Fruit fly (Drosophila melanogaster) S2 (cell line): Measurements from ENCODE around the gene CtIP.

ENCODE experiments used
- CG8478 ChIP-seq: fragments of >200 bp; optimal IDR thresholded peaks from 2 replicates; lab custom pipeline; 2018
- CTCF ChIP-seq, 2 experiments: fragments of >200 bp; optimal IDR thresholded peaks; 2 replicates each; lab custom pipeline; 2018

- no peak for TF ChIP-seq CG8478 (lab: Kevin White, UChicago)
- no peak for TF ChIP-seq CTCF (optimal IDR thresholded peaks at IDR 0.05; lab: Kevin White, UChicago)
Measured at dm6 chr3L:20395257-20395909, 40.7 kb upstream of the CtIP start.
